Worm (Caenorhabditis elegans): ENCODE data around the gene R02F2.6.

- no peak for TF ChIP-seq W03F9.2 (tag; optimal IDR thresholded peaks at IDR 0.05)
- no peak for TF ChIP-seq him-1 (tag; optimal IDR thresholded peaks at IDR 0.05)
These were observed 38.7 kb upstream of the R02F2.6 start, which contains the start of gene nekl-4 for ce11 chrIII:5517423-5517822.

Measured in whole organism, L4/young adult.